Worm (Caenorhabditis elegans) whole organism, late embryonic: ENCODE data around the gene tbc-3.

ENCODE experiments used
- C38D4.7 ChIP-seq: fragments of 200-800 bp; sonication (Bioruptor generic); optimal IDR thresholded peaks from 2 replicates; lab custom pipeline; 2018; ENCODE audit warnings: mild to moderate bottlenecking, missing genetic modification characterization, moderate library complexity, missing compliant biosample characterization
- F13H6.1 ChIP-seq: sonication (generic microtip); optimal IDR thresholded peaks from 2 replicates; lab custom pipeline; 2016; ENCODE audit warnings: missing genetic modification characterization, missing compliant biosample characterization
- K02D7.2 ChIP-seq: sonication (generic microtip); optimal IDR thresholded peaks from 2 replicates; lab custom pipeline; 2017; ENCODE audit warnings: mild to moderate bottlenecking, missing genetic modification characterization, missing compliant biosample characterization
- K09A11.1 ChIP-seq: sonication (generic microtip); optimal IDR thresholded peaks from 2 replicates; lab custom pipeline; 2017; ENCODE audit warnings: antibody characterized with exemption, mild to moderate bottlenecking, missing genetic modification characterization, missing compliant biosample characterization; ENCODE audit not compliant: insufficient read depth
- Y22D7AL.16 ChIP-seq: sonication (generic microtip); optimal IDR thresholded peaks from 2 replicates; lab custom pipeline; 2016; ENCODE audit warnings: missing genetic modification characterization, missing compliant biosample characterization
- ahr-1 ChIP-seq: sonication (generic microtip); optimal IDR thresholded peaks from 2 replicates; lab custom pipeline; 2016; ENCODE audit warnings: missing genetic modification characterization, missing compliant biosample characterization
- ama-1 ChIP-seq: fragments of 150-350 bp; optimal IDR thresholded peaks from 2 replicates; lab custom pipeline; 2014
- ceh-14 ChIP-seq: sonication (generic microtip); optimal IDR thresholded peaks from 2 replicates; lab custom pipeline; 2016; ENCODE audit warnings: missing genotype, missing genetic modification characterization, missing compliant biosample characterization
- ceh-19 ChIP-seq: fragments of 200-800 bp; sonication (Bioruptor generic); optimal IDR thresholded peaks from 2 replicates; lab custom pipeline; 2018; ENCODE audit warnings: mild to moderate bottlenecking, missing genetic modification characterization, missing compliant biosample characterization
- ceh-2 ChIP-seq: sonication (generic microtip); optimal IDR thresholded peaks from 2 replicates; lab custom pipeline; 2016; ENCODE audit warnings: missing genotype, missing genetic modification characterization, missing compliant biosample characterization
- ceh-24 ChIP-seq: sonication (generic microtip); optimal IDR thresholded peaks from 2 replicates; lab custom pipeline; 2016; ENCODE audit warnings: mild to moderate bottlenecking, missing genetic modification characterization, missing compliant biosample characterization
- ceh-30 ChIP-seq: fragments of 150-350 bp; optimal IDR thresholded peaks from 2 replicates; lab custom pipeline; 2014; ENCODE audit warnings: missing biosample characterization, missing genetic modification characterization
- ceh-31 ChIP-seq: sonication (generic microtip); optimal IDR thresholded peaks from 2 replicates; lab custom pipeline; 2016; ENCODE audit warnings: missing genetic modification characterization, missing compliant biosample characterization
- ceh-45 ChIP-seq: fragments of 200-800 bp; sonication (Bioruptor generic); IDR thresholded peaks from 2 replicates; pipeline ENCODE4 v1.3.6; 2022; ENCODE audit warnings: missing genetic modification reagents, missing genetic modification characterization, missing compliant biosample characterization
- ceh-48 ChIP-seq: sonication (generic microtip); optimal IDR thresholded peaks from 2 replicates; lab custom pipeline; 2016; ENCODE audit warnings: missing genetic modification characterization, inconsistent platforms, missing compliant biosample characterization
- ceh-9 ChIP-seq: sonication (generic microtip); optimal IDR thresholded peaks from 2 replicates; lab custom pipeline; 2016; ENCODE audit warnings: mild to moderate bottlenecking, missing genetic modification characterization, inconsistent platforms, missing compliant biosample characterization
- eyg-1 ChIP-seq: sonication (generic microtip); optimal IDR thresholded peaks from 2 replicates; lab custom pipeline; 2016; ENCODE audit warnings: missing genotype, missing genetic modification characterization, missing compliant biosample characterization
- fax-1 ChIP-seq: sonication (generic microtip); optimal IDR thresholded peaks from 2 replicates; lab custom pipeline; 2016; ENCODE audit warnings: missing genotype, missing genetic modification characterization, missing compliant biosample characterization
- fkh-6 ChIP-seq: sonication (generic microtip); optimal IDR thresholded peaks from 2 replicates; lab custom pipeline; 2016; ENCODE audit warnings: missing genetic modification characterization, missing compliant biosample characterization
- gmeb-2 ChIP-seq: sonication (generic microtip); optimal IDR thresholded peaks from 2 replicates; lab custom pipeline; 2016; ENCODE audit warnings: missing genetic modification characterization, inconsistent platforms, missing compliant biosample characterization
- hlh-15 ChIP-seq: sonication (generic microtip); optimal IDR thresholded peaks from 2 replicates; lab custom pipeline; 2016; ENCODE audit warnings: missing genetic modification characterization, missing compliant biosample characterization
- hlh-30 ChIP-seq: sonication (generic microtip); optimal IDR thresholded peaks from 2 replicates; lab custom pipeline; 2017; ENCODE audit warnings: antibody characterized with exemption, missing genetic modification characterization, missing compliant biosample characterization; ENCODE audit not compliant: insufficient read depth
- hlh-6 ChIP-seq: sonication (generic microtip); optimal IDR thresholded peaks from 2 replicates; lab custom pipeline; 2016; ENCODE audit warnings: missing genotype, missing genetic modification characterization, missing compliant biosample characterization
- hlh-8 ChIP-seq: sonication (generic microtip); optimal IDR thresholded peaks from 2 replicates; lab custom pipeline; 2016; ENCODE audit warnings: missing genotype, missing genetic modification characterization, missing compliant biosample characterization
- lin-11 ChIP-seq: fragments of 200-800 bp; sonication (Bioruptor generic); optimal IDR thresholded peaks from 2 replicates; lab custom pipeline; 2018; ENCODE audit warnings: mild to moderate bottlenecking, missing genetic modification characterization, missing compliant biosample characterization
- madf-2 ChIP-seq: sonication (generic microtip); optimal IDR thresholded peaks from 2 replicates; lab custom pipeline; 2017; ENCODE audit warnings: missing genetic modification characterization, missing compliant biosample characterization
- mec-3 ChIP-seq: sonication (generic microtip); optimal IDR thresholded peaks from 2 replicates; lab custom pipeline; 2016; ENCODE audit warnings: borderline replicate concordance, missing genetic modification characterization, missing compliant biosample characterization
- pag-3 ChIP-seq: sonication (generic microtip); optimal IDR thresholded peaks from 2 replicates; lab custom pipeline; 2016; ENCODE audit warnings: missing compliant biosample characterization, missing genetic modification characterization, borderline replicate concordance
- pat-9 ChIP-seq: fragments of 200-800 bp; sonication (Bioruptor generic); optimal IDR thresholded peaks from 2 replicates; lab custom pipeline; 2018; ENCODE audit warnings: mild to moderate bottlenecking, missing genetic modification characterization, moderate library complexity, missing compliant biosample characterization
- pax-1 ChIP-seq: fragments of 150-350 bp; optimal IDR thresholded peaks from 2 replicates; lab custom pipeline; 2014; ENCODE audit warnings: missing biosample characterization, missing genetic modification characterization
- pha-2 ChIP-seq: sonication (generic microtip); optimal IDR thresholded peaks from 2 replicates; lab custom pipeline; 2017; ENCODE audit warnings: mild to moderate bottlenecking, missing genetic modification characterization, missing compliant biosample characterization
- pqm-1 ChIP-seq: sonication (generic microtip); optimal IDR thresholded peaks from 2 replicates; lab custom pipeline; 2016; ENCODE audit warnings: missing genetic modification characterization, missing compliant biosample characterization
- pros-1 ChIP-seq: fragments of 150-350 bp; optimal IDR thresholded peaks from 2 replicates; lab custom pipeline; 2014; ENCODE audit warnings: missing biosample characterization, missing genetic modification reagents, missing genetic modification characterization
- ref-2 ChIP-seq: sonication (generic microtip); optimal IDR thresholded peaks from 2 replicates; lab custom pipeline; 2016; ENCODE audit warnings: missing genetic modification characterization, missing compliant biosample characterization
- rnt-1 ChIP-seq: sonication (generic microtip); optimal IDR thresholded peaks from 2 replicates; lab custom pipeline; 2016; ENCODE audit warnings: missing genetic modification characterization, missing compliant biosample characterization
- sox-2 ChIP-seq: fragments of 200-800 bp; sonication (Bioruptor generic); IDR thresholded peaks from 2 replicates; pipeline ENCODE4 v1.3.6; 2022; ENCODE audit warnings: missing genetic modification reagents, missing genetic modification characterization, missing compliant biosample characterization
- tbx-7 ChIP-seq: sonication (generic microtip); optimal IDR thresholded peaks from 2 replicates; lab custom pipeline; 2016; ENCODE audit warnings: missing genotype, missing genetic modification characterization, missing compliant biosample characterization
- ttx-3 ChIP-seq: sonication (generic microtip); optimal IDR thresholded peaks from 2 replicates; lab custom pipeline; 2016; ENCODE audit warnings: missing genetic modification reagents, missing genetic modification characterization, missing compliant biosample characterization
- unc-42 ChIP-seq: sonication (generic microtip); optimal IDR thresholded peaks from 2 replicates; lab custom pipeline; 2016; ENCODE audit warnings: missing genotype, missing genetic modification characterization, missing compliant biosample characterization
- unc-55 ChIP-seq: sonication (generic microtip); optimal IDR thresholded peaks from 2 replicates; lab custom pipeline; 2017; ENCODE audit warnings: missing biosample characterization, missing genetic modification reagents, missing genetic modification characterization
- zip-5 ChIP-seq: sonication (generic microtip); optimal IDR thresholded peaks from 2 replicates; lab custom pipeline; 2016; ENCODE audit warnings: missing genetic modification characterization, missing compliant biosample characterization
- ztf-16 ChIP-seq: sonication (generic microtip); optimal IDR thresholded peaks from 2 replicates; lab custom pipeline; 2017; ENCODE audit warnings: missing genetic modification characterization, missing compliant biosample characterization

Gene tbc-3

DNA sequence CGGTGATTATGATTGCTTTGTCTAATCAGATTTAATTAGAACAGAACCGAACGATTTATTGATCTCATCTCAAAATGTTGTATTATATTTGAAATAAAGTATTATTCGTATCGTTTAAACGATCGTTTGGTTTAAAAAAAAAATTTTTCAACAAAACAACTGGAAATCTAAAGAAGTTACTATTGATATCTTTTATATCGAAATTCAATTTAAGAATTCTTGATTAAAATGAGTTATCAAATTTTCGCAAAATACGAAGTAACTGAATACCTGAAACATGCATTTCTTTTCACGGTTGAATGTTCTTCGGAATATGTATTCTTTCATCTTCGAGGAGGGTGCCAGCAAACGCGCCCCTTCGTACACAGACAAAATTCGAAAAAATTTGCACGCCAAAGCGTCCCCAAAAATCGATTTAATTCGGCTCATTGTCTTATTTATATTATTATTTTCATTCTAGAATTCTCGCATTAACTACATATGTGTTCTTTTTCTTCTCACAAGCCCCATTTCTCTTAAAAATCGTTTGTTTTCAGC, 40.8 kb upstream of the tbc-3 start, which contains the start of gene npp-1 (continued):
- TF ChIP-seq pax-1 (tag; lab: Kevin White, UChicago) = no peak
- no peak for TF ChIP-seq Y22D7AL.16 (tag; lab: Kevin White, UChicago)
- TF ChIP-seq ttx-3 = no peak
- TF ChIP-seq fax-1 (tag; lab: Kevin White, UChicago) = peak; percentile 16
- no peak for TF ChIP-seq ama-1 (lab: Kevin White, UChicago)
- TF ChIP-seq K09A11.1 (tag; lab: Kevin White, UChicago) = no peak
- no peak for TF ChIP-seq K02D7.2 (tag; lab: Kevin White, UChicago)
- TF ChIP-seq madf-2 = no peak
- TF ChIP-seq ceh-14 (tag; lab: Kevin White, UChicago) = peak; percentile 23
- TF ChIP-seq gmeb-2 = no peak
- no peak for TF ChIP-seq ceh-2 (tag; lab: Kevin White, UChicago)
- no peak for TF ChIP-seq C38D4.7 (GFP tag; lab: Kevin White, UChicago)
- no peak for TF ChIP-seq hlh-30 (tag; lab: Kevin White, UChicago)
- peak; percentile 29 for TF ChIP-seq zip-5 (tag; lab: Kevin White, UChicago)
- TF ChIP-seq ceh-9 = no peak
- TF ChIP-seq ceh-19 = no peak
- no peak for TF ChIP-seq pat-9 (tag; lab: Kevin White, UChicago)
- TF ChIP-seq hlh-15 (tag; lab: Kevin White, UChicago) = no peak
- no peak for TF ChIP-seq fkh-6 (tag; lab: Kevin White, UChicago)
- TF ChIP-seq pqm-1 (tag; lab: Kevin White, UChicago) = no peak
- TF ChIP-seq pros-1 = no peak
- TF ChIP-seq hlh-8 (tag; lab: Kevin White, UChicago) = peak; percentile 25
- TF ChIP-seq pha-2 (tag; lab: Kevin White, UChicago) = no peak
- no peak for TF ChIP-seq lin-11
- TF ChIP-seq ceh-48 = peak; percentile 38
- TF ChIP-seq ahr-1 = no peak
- TF ChIP-seq, all 69 proteins: peak for 13

DNA sequence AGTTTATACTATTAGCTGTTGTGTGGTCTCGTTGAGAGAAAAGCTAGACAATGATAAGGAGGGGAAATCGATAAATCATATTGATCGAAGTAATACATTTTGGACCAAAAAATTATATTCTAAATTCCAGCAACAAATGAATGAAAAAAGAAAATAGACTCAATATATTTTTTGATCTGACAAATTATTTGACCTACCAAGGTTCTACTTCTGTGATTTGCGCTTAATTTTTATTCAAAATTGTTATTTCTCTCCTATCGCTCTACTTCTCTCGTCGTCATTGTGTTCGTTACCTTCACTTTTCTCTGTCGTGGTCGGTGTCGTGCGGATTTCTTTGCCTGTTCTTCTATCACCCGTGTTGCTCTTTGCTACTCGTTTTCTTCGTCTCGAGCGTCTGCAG, 39.8 kb upstream of the tbc-3 start:
- TF ChIP-seq hlh-6 (tag; lab: Kevin White, UChicago) (no peak), ceh-30 (tag; lab: Kevin White, UChicago) (no peak), pag-3 (tag; lab: Kevin White, UChicago) (no peak)

DNA sequence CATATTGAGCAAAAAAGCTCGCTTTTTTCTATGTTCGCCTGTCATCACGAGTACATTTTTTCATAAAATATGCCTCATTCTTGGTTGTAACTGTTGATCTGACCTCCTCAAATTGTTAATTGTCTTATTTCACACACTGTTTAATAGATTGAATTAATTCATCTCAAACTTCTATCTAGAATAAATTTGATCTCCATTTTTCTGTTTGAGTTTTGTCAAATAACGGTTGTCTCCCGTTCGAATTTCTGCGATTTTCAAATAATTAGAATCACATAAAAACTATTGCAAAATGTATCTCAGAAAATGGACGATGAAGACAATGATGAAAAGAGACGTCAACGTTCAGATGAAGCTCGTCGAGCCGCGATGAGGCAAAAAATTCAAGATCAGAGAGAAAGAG, 36.9 kb upstream of the tbc-3 start, which contains the start of gene K07F5.14:
Gene K07F5.14 (plus strand): TSS at position 301 of the 400 bp plus-strand sequence.
- TF ChIP-seq ceh-31 (tag; lab: Kevin White, UChicago) (no peak), eyg-1 (tag; lab: Kevin White, UChicago) (no peak), ceh-24 (tag; lab: Kevin White, UChicago) (no peak), pag-3 (tag; lab: Kevin White, UChicago) (no peak), sox-2 (no peak), pqm-1 (tag; lab: Kevin White, UChicago) (no peak), unc-55 (GFP tag; lab: Kevin White, UChicago) (no peak), ceh-45 (GFP tag; lab: Robert Waterston, UW) (no peak)

DNA sequence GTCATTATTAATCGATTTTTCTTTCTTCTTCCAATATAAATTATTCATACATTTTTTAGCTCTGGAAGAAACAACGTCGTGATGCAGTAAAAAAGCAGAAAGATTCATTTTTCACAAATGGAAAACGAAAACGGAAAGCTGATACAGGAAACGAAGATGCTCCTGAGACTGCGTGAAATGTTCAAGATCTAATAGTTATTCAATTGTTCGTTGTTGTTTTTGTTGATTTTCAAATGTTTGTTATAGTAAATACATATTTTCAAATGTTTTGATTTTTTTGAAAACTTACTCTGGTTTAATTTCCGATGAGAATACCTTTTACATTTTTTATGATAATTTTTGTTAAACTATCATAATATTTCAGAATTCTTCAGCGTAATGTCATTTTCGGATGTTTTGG, 35.0 kb upstream of the tbc-3 start, which contains the start of gene K07F5.16:
Gene K07F5.16 (plus strand): TSS at position 301 of the 400 bp plus-strand sequence.
- TF ChIP-seq ztf-16 (no peak), ceh-30 (tag; lab: Kevin White, UChicago) (no peak), rnt-1 (tag; lab: Kevin White, UChicago) (no peak), tbx-7 (tag; lab: Kevin White, UChicago) (no peak), K09A11.1 (tag; lab: Kevin White, UChicago) (no peak), mec-3 (no peak), F13H6.1 (tag; lab: Kevin White, UChicago) (no peak), unc-42 (tag; lab: Kevin White, UChicago) (no peak), ref-2 (no peak), hlh-15 (tag; lab: Kevin White, UChicago) (no peak)
